Fruit fly (Drosophila melanogaster) ovary, adult (tissue): Measurements from ENCODE around the gene Gug.

ENCODE experiments used
- CG17801 ChIP-seq: fragments of 200-800 bp; optimal IDR thresholded peaks from 2 replicates; lab custom pipeline; 2019; ENCODE audit warnings: missing biosample characterization, mild to moderate bottlenecking, missing genetic modification characterization, moderate library complexity; ENCODE audit not compliant: partially characterized antibody

Gug gene

dm6 chr3L:8449800-8450690 is at the start of gene Gug:
Gug (plus strand) TSS chr3L:8449922.
- TF ChIP-seq CG17801 = peak; percentile 89

- no peak for TF ChIP-seq CG17801
Observed at dm6 chr3L:8405123-8405522, 44.6 kb upstream of the Gug start, which contains the start of the genes Tpt, mkg-p and CG13667. Tpt (minus strand) TSS chr3L:8405277. mkg-p (minus strand) TSS chr3L:8405277. CG13667 (plus strand) TSS chr3L:8405454.

- no peak for TF ChIP-seq CG17801
Observed at dm6 chr3L:8411439-8411897, 38.3 kb upstream of the Gug start, which contains the start of gene Exo70. Exo70 (plus strand) TSS chr3L:8411851.

dm6 chr3L:8412725-8413124 is 37.0 kb upstream of the Gug start, which contains the start of the genes Oseg1 and mtrm:
Oseg1 (minus strand) TSS chr3L:8412825.
mtrm (plus strand) TSS chr3L:8413012.
- no peak for TF ChIP-seq CG17801

DNA sequence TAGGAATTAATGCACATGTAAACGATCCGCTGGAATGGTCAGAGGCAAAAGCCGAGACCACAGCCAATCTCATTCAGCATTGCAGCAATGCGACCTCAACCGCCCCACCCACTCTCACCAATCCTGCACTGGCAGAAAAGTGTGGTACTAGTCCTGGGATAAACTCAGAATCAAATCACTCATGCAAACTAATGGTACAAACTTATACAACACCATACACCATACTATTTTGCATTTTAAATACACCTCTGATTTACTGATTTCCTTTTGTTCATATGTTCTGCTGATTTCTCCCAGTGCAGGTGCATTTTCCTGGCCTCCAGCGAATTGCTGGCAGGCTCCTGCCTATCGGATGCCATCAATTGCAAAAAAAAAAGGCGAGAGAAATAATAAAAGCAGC is 30.7 kb upstream of the Gug start:
- TF ChIP-seq CG17801 = no peak

- no peak for TF ChIP-seq CG17801
Observed at dm6 chr3L:8419622-8420176, 30.0 kb upstream of the Gug start.

- no peak for TF ChIP-seq CG17801
Observed at dm6 chr3L:8421361-8421760, 28.4 kb upstream of the Gug start.

- peak; percentile 20 for TF ChIP-seq CG17801
Observed at dm6 chr3L:8421808-8422586, 27.7 kb upstream of the Gug start, which contains the start of gene CG32354. CG32354 (minus strand) TSS chr3L:8422205.

DNA sequence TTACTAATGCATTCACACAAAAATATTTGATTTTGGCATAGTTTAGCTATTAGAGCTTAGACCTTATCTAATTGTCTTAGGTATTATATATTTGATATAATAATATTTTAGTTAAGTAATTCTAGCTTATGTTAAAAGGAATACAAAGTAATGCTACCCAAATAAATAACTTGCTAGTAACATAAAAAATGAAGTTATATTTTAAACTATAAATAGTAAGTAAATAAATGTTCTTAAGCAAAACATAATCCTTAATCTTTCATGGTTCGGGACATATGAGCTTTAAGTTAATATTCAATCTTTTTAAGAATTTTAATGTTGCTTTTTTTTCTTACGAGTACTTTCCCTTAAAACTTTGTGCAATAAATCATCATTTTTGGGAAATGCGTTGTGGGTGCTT is 26.6 kb upstream of the Gug start:
- no peak for TF ChIP-seq CG17801

- TF ChIP-seq CG17801 = peak; percentile 24
Observed at dm6 chr3L:8424831-8425336, 24.8 kb upstream of the Gug start, which contains the start of gene Cbl. Cbl (plus strand) TSS chr3L:8424954.

- no peak for TF ChIP-seq CG17801
Observed at dm6 chr3L:8437583-8437982, 12.1 kb upstream of the Gug start.

DNA sequence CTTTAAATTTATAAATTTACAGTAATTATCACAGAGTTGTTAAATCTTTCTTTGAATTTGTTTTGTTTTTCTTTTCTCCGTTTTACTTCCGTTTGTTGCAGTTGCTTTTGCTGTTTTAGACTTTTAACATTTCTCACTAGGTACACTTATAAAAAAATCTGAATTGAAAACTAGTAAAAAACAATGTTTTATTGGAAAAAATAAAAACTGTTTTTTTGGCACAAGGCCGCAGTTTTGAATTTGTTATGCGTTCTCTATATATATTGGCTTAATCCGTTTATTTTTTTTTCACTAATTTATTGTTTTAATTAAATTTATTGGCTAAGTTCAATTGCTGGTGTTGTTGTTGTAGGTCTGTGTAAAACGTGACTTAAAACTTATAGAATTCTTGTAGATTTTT is 9.6 kb upstream of the Gug start:
- no peak for TF ChIP-seq CG17801

- TF ChIP-seq CG17801 = peak; percentile 77
Observed at dm6 chr3L:8440771-8441549, 8.8 kb upstream of the Gug start.

dm6 chr3L:8441745-8442575 is 7.8 kb upstream of the Gug start, which contains the start of gene Unr:
Unr (minus strand) TSS chr3L:8442381.
- TF ChIP-seq CG17801 = peak; percentile 73

- peak; percentile 67 for TF ChIP-seq CG17801
Observed at dm6 chr3L:8445027-8445426, 4.7 kb upstream of the Gug start.
